Fruit fly (Drosophila melanogaster) whole organism, embryonic: Measurements from ENCODE around the gene aralar1.

Source experiments
- CG10267 ChIP-seq: fragments of 200-800 bp; sonication (Bioruptor generic); optimal IDR thresholded peaks from 2 replicates; lab custom pipeline; 2018; ENCODE audit warnings: missing biosample characterization, mild to moderate bottlenecking, missing genetic modification characterization, moderate library complexity
- CG17612 ChIP-seq: fragments of 200-800 bp; sonication (Bioruptor generic); IDR thresholded peaks from 2 replicates; pipeline ENCODE4 v1.3.6; 2022; ENCODE audit warnings: missing biosample characterization, missing genetic modification characterization
- CG17802 ChIP-seq: fragments of 200-800 bp; sonication (Bioruptor generic); optimal IDR thresholded peaks from 2 replicates; lab custom pipeline; 2018; ENCODE audit warnings: missing biosample characterization, mild to moderate bottlenecking, missing genetic modification characterization, moderate library complexity
- CG31441 ChIP-seq: fragments of 200-800 bp; sonication (Bioruptor generic); IDR thresholded peaks from 2 replicates; pipeline ENCODE4 v1.3.6; 2022; ENCODE audit warnings: missing biosample characterization, missing genetic modification characterization
- CG4730 ChIP-seq: fragments of 200-800 bp; sonication (Bioruptor generic); IDR thresholded peaks from 2 replicates; pipeline ENCODE4 v1.3.6; 2022; ENCODE audit warnings: missing biosample characterization, missing genetic modification characterization
- CG9932 ChIP-seq: fragments of 200-800 bp; sonication (Bioruptor generic); IDR thresholded peaks from 2 replicates; pipeline ENCODE4 v1.3.6; 2022; ENCODE audit warnings: missing biosample characterization, missing genetic modification characterization
- Hmr ChIP-seq: fragments of 200-800 bp; sonication (Bioruptor generic); optimal IDR thresholded peaks from 3 replicates; lab custom pipeline; 2017; ENCODE audit warnings: mild to moderate bottlenecking, missing biosample characterization, missing genetic modification reagents, missing genetic modification characterization
- Poxn ChIP-seq: fragments of 200-800 bp; sonication (Bioruptor generic); IDR thresholded peaks from 2 replicates; pipeline ENCODE4 v1.3.6; 2022; ENCODE audit warnings: missing biosample characterization, missing genetic modification characterization
- dysf ChIP-seq: fragments of 200-800 bp; sonication (Bioruptor generic); IDR thresholded peaks from 3 replicates; pipeline ENCODE4 v1.3.6; 2022; ENCODE audit warnings: missing biosample characterization, missing genetic modification characterization
- esg ChIP-seq: fragments of 200-800 bp; sonication (Bioruptor generic); conservative IDR thresholded peaks from 2 replicates; pipeline ENCODE4 v1.3.6; 2022; ENCODE audit warnings: missing biosample characterization, missing genetic modification characterization
- nerfin-1 ChIP-seq: fragments of 200-800 bp; sonication (Bioruptor generic); optimal IDR thresholded peaks from 3 replicates; lab custom pipeline; 2019; ENCODE audit warnings: missing biosample characterization, mild to moderate bottlenecking, missing genetic modification characterization, moderate library complexity
- seq ChIP-seq: fragments of 200-800 bp; sonication (Bioruptor generic); IDR thresholded peaks from 2 replicates; pipeline ENCODE4 v1.3.6; 2022; ENCODE audit warnings: missing biosample characterization, missing genetic modification characterization

DNA sequence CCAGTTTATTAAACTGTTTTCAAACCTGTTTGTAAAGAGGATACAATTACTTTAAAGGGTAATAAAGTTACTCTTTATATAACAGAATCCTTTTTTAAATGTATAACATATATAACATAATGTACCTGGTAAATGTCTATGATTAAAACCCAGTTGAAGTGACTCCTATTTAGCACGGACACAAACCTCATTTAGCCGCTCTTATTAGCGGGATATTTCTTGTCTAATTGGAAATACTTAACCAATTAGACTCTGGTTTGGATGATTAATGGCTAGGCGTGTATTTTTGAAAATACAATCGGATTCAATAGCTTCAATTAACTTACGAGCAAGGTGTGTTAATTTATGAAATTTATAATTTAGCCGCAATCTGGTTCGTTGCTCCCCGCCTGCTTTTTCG lies 11.4 kb upstream of the aralar1 start:
- TF ChIP-seq nerfin-1 (tag; lab: Kevin White, UChicago) (no peak), Poxn (GFP tag; lab: Robert Waterston, UW) (no peak), seq (GFP tag; lab: Robert Waterston, UW) (no peak), CG4730 (GFP tag; lab: Robert Waterston, UW) (no peak), CG31441 (no peak), CG17802 (no peak), Hmr (no peak), CG10267 (tag; lab: Kevin White, UChicago) (no peak), CG17612 (GFP tag; lab: Robert Waterston, UW) (no peak), CG9932 (GFP tag; lab: Robert Waterston, UW) (no peak), dysf (GFP tag; lab: Robert Waterston, UW) (no peak), esg (GFP tag; lab: Robert Waterston, UW) (no peak)
